Worm (Caenorhabditis elegans) whole organism, L3 larva: Measurements from ENCODE around the gene T28A11.17.

Source experiments
- aly-2 ChIP-seq: fragments of 150-350 bp; optimal IDR thresholded peaks from 2 replicates; lab custom pipeline; 2014; ENCODE audit warnings: missing biosample characterization, missing genetic modification characterization
- fkh-10 ChIP-seq: sonication (generic microtip); optimal IDR thresholded peaks from 2 replicates; lab custom pipeline; 2017; ENCODE audit warnings: missing biosample characterization, missing genetic modification reagents, missing genetic modification characterization
- lin-39 ChIP-seq: fragments of 150-350 bp; optimal IDR thresholded peaks from 2 replicates; lab custom pipeline; 2018; ENCODE audit warnings: missing biosample characterization, missing genetic modification reagents, missing genetic modification characterization
- nfya-1 ChIP-seq: sonication (generic microtip); optimal IDR thresholded peaks from 2 replicates; lab custom pipeline; 2017; ENCODE audit warnings: missing genetic modification characterization, mild to moderate bottlenecking, missing compliant biosample characterization, antibody characterized with exemption, moderate library complexity; ENCODE audit not compliant: insufficient read depth

DNA sequence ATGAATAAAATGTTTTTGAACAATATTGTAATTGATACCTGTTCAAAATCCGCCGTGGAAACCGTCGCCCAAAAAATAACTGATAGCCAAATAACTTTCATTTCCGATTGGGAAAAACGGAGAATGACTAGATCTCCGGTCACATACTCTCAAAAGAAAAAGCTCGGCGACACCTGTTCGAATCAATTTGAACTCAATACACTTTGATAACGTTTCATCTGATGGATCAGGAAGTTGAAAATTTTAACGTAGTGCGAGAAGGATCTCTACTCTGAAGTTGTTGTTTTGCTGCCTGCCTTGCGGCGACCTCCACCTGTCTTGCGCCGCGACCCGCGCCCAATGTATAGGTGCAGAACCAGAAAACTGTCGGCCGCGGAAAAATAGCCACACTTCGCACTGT, 7.1 kb upstream of the T28A11.17 start, which contains the start of gene T28A11.20:
- TF ChIP-seq nfya-1 (tag; lab: Kevin White, UChicago), result no peak
- TF ChIP-seq lin-39 (tag; lab: Kevin White, UChicago), result no peak
- TF ChIP-seq fkh-10 (GFP tag; lab: Kevin White, UChicago), result no peak
- TF ChIP-seq aly-2 (tag; lab: Kevin White, UChicago), result no peak
